Fruit fly (Drosophila melanogaster): ENCODE results near the gene CG34376.

DNA sequence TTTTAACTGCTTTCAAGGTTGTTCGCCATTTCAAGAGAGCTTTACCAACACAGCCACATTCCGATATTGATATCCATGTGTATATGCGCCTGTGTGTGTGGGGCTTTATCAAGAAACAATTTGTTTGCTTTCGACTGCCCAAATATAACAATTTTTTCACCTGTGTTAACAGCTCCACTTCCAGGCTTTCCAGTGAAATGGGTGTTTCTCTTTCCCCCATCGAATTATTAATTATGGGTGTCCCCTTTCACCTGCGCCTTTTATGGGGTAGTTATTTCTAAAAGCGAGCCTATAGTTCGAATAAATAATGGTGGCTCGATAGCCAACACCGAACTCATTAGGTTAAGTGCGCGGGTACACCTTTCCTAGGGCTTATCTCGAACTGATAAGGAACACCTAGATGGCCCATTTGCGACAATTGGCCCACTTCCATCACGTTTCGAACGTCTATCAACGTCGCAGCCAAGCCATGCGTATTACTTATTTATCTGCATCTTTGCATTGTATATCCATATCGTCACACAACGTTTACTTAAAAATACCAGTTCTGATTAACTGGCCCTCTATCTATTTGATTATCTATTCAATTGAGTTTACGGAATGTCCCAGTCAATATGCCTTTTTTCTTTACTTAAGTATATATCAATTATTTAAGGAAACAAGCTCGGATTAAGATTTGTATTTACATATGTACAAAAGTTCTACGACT lies 35.9 kb upstream of the CG34376 start:
- TF ChIP-seq bab1 (GFP tag; optimal IDR thresholded peaks at IDR 0.05) (no peak), Clk (GFP tag; optimal IDR thresholded peaks at IDR 0.05) (no peak), kay (GFP tag; ENCODE audit: borderline replicate concordance) (peak; percentile 14), cic (GFP tag; optimal IDR thresholded peaks at IDR 0.05) (peak; percentile 55), CG7045 (GFP tag; optimal IDR thresholded peaks at IDR 0.05) (no peak)
